Fruit fly (Drosophila melanogaster) whole organism, embryonic: ENCODE data around the gene CG10621.

Experiments used
- Ada2b ChIP-seq: fragments of 200-800 bp; sonication (Bioruptor generic); IDR thresholded peaks from 2 replicates; pipeline ENCODE4 v1.3.6; 2022; ENCODE audit warnings: missing biosample characterization, missing genetic modification characterization
- BtbVII ChIP-seq: fragments of 200-800 bp; sonication (Bioruptor generic); optimal IDR thresholded peaks from 3 replicates; lab custom pipeline; 2017; ENCODE audit warnings: missing biosample characterization, mild to moderate bottlenecking, missing genetic modification characterization
- CG10959 ChIP-seq: fragments of 200-800 bp; sonication (Bioruptor generic); IDR thresholded peaks from 2 replicates; pipeline ENCODE4 v1.3.6; 2022; ENCODE audit warnings: missing biosample characterization, missing genetic modification characterization
- CG11093 ChIP-seq: fragments of 200-800 bp; sonication (Bioruptor generic); IDR thresholded peaks from 3 replicates; pipeline ENCODE4 v1.3.6; 2022; ENCODE audit warnings: missing biosample characterization, missing genetic modification characterization
- CG11398 ChIP-seq: fragments of 200-800 bp; sonication (Bioruptor generic); optimal IDR thresholded peaks from 2 replicates; lab custom pipeline; 2016; ENCODE audit warnings: missing biosample characterization, missing genetic modification characterization
- CG12104 ChIP-seq: fragments of 200-800 bp; sonication (Bioruptor generic); optimal IDR thresholded peaks from 3 replicates; lab custom pipeline; 2016; ENCODE audit warnings: missing biosample characterization, missing genetic modification characterization
- CG12219 ChIP-seq: fragments of 200-800 bp; sonication (Bioruptor generic); optimal IDR thresholded peaks from 3 replicates; lab custom pipeline; 2018; ENCODE audit warnings: missing biosample characterization, mild to moderate bottlenecking, missing genetic modification characterization
- CG12299 ChIP-seq: fragments of 200-800 bp; sonication (Bioruptor generic); optimal IDR thresholded peaks from 2 replicates; lab custom pipeline; 2018; ENCODE audit warnings: missing biosample characterization, mild to moderate bottlenecking, missing genetic modification characterization
- CG1603 ChIP-seq: fragments of 200-800 bp; sonication (Bioruptor generic); optimal IDR thresholded peaks from 2 replicates; lab custom pipeline; 2019; ENCODE audit warnings: missing biosample characterization, mild to moderate bottlenecking, missing genetic modification characterization, moderate library complexity
- CG18262 ChIP-seq: fragments of 200-800 bp; optimal IDR thresholded peaks from 3 replicates; lab custom pipeline; 2019; ENCODE audit warnings: missing biosample characterization, mild to moderate bottlenecking, missing genetic modification characterization, moderate library complexity
- CG18599 ChIP-seq: fragments of 200-800 bp; sonication (Bioruptor generic); optimal IDR thresholded peaks from 3 replicates; lab custom pipeline; 2017; ENCODE audit warnings: missing biosample characterization, missing genetic modification characterization, mild to moderate bottlenecking, moderate library complexity, missing genetic modification reagents
- CG18764 ChIP-seq: fragments of 200-800 bp; sonication (Bioruptor generic); optimal IDR thresholded peaks from 3 replicates; lab custom pipeline; 2016; ENCODE audit warnings: missing biosample characterization, missing genetic modification characterization
- CG2678 ChIP-seq: fragments of 200-800 bp; sonication (Bioruptor generic); optimal IDR thresholded peaks from 3 replicates; lab custom pipeline; 2019; ENCODE audit warnings: missing biosample characterization, mild to moderate bottlenecking, missing genetic modification characterization, moderate library complexity
- CG34376 ChIP-seq: fragments of 200-800 bp; sonication (Bioruptor generic); optimal IDR thresholded peaks from 2 replicates; lab custom pipeline; 2018; ENCODE audit warnings: missing biosample characterization, mild to moderate bottlenecking, missing genetic modification characterization
- CG4404 ChIP-seq: fragments of 200-800 bp; sonication (Bioruptor generic); IDR thresholded peaks from 2 replicates; pipeline ENCODE4 v1.3.6; 2022; ENCODE audit warnings: missing biosample characterization, missing genetic modification characterization
- CG6272 ChIP-seq: fragments of 200-800 bp; sonication (Bioruptor generic); IDR thresholded peaks from 2 replicates; pipeline ENCODE4 v1.3.6; 2022; ENCODE audit warnings: missing biosample characterization, missing genetic modification characterization
- CG6654 ChIP-seq: fragments of 200-800 bp; sonication (Bioruptor generic); optimal IDR thresholded peaks from 2 replicates; lab custom pipeline; 2017; ENCODE audit warnings: missing biosample characterization, mild to moderate bottlenecking, missing genetic modification characterization
- CG6683 ChIP-seq: fragments of 200-800 bp; sonication (Bioruptor generic); optimal IDR thresholded peaks from 2 replicates; lab custom pipeline; 2017; ENCODE audit warnings: missing biosample characterization, mild to moderate bottlenecking, missing genetic modification characterization, missing genetic modification reagents
- CG6791 ChIP-seq: fragments of 200-800 bp; sonication (Bioruptor generic); IDR thresholded peaks from 3 replicates; pipeline ENCODE4 v1.3.6; 2022; ENCODE audit warnings: missing biosample characterization, missing genetic modification characterization; ENCODE audit not compliant: partially characterized antibody
- CG6813 ChIP-seq: fragments of 200-800 bp; sonication (Bioruptor generic); optimal IDR thresholded peaks from 2 replicates; lab custom pipeline; 2017; ENCODE audit warnings: missing biosample characterization, missing genetic modification characterization, mild to moderate bottlenecking, moderate library complexity, missing genetic modification reagents
- CG7271 ChIP-seq: fragments of 200-800 bp; sonication (Bioruptor generic); optimal IDR thresholded peaks from 2 replicates; lab custom pipeline; 2018; ENCODE audit warnings: missing biosample characterization, mild to moderate bottlenecking, missing genetic modification characterization, moderate library complexity
- CG7357 ChIP-seq: fragments of 200-800 bp; sonication (Bioruptor generic); IDR thresholded peaks from 3 replicates; pipeline ENCODE4 v1.3.6; 2022; ENCODE audit warnings: missing biosample characterization, missing genetic modification characterization
- CG8290 ChIP-seq, 3 experiments: fragments of 200-800 bp; sonication (Bioruptor generic); optimal IDR thresholded peaks; 2 replicates each; lab custom pipeline; 2016 to 2019; ENCODE audit warnings: missing biosample characterization in 3 of 3, missing genetic modification characterization in 3 of 3, mild to moderate bottlenecking in 2 of 3, moderate library complexity in 1 of 3
- CG9609 ChIP-seq: fragments of 200-800 bp; sonication (Bioruptor generic); optimal IDR thresholded peaks from 3 replicates; lab custom pipeline; 2016; ENCODE audit warnings: missing biosample characterization, missing genetic modification characterization
- Deaf1 ChIP-seq: fragments of 200-800 bp; optimal IDR thresholded peaks from 3 replicates; lab custom pipeline; 2019; ENCODE audit warnings: missing biosample characterization, mild to moderate bottlenecking, missing genetic modification characterization, moderate library complexity
- GATAe ChIP-seq: fragments of 200-800 bp; sonication (Bioruptor generic); conservative IDR thresholded peaks from 2 replicates; pipeline ENCODE4 v1.3.6; 2022; ENCODE audit warnings: missing biosample characterization, missing genetic modification characterization
- MESR4 ChIP-seq: fragments of 200-800 bp; sonication (Bioruptor generic); optimal IDR thresholded peaks from 2 replicates; lab custom pipeline; 2018; ENCODE audit warnings: missing biosample characterization, mild to moderate bottlenecking, missing genetic modification characterization, moderate library complexity
- Mad ChIP-seq: fragments of 200-800 bp; sonication (Bioruptor generic); optimal IDR thresholded peaks from 2 replicates; lab custom pipeline; 2016; ENCODE audit warnings: missing biosample characterization, missing genetic modification characterization
- Scr ChIP-seq: fragments of 200-800 bp; sonication (Bioruptor generic); IDR thresholded peaks from 2 replicates; pipeline ENCODE4 v1.3.6; 2022; ENCODE audit warnings: missing biosample characterization, missing genetic modification characterization; ENCODE audit not compliant: partially characterized antibody
- Stat92E ChIP-seq, 3 experiments: fragments of >200 bp in 2 of 3; fragments of 200-800 bp in 1 of 3; sonication (Bioruptor generic) in 1 of 3; optimal IDR thresholded peaks; 2 replicates each; lab custom pipeline; 2017 to 2019; ENCODE audit warnings: missing biosample characterization in 3 of 3, missing genetic modification characterization in 3 of 3, mild to moderate bottlenecking in 1 of 3, moderate library complexity in 1 of 3
- Xrp1 ChIP-seq: fragments of 200-800 bp; sonication (Bioruptor generic); IDR thresholded peaks from 2 replicates; pipeline ENCODE4 v1.3.6; 2022; ENCODE audit warnings: missing biosample characterization, missing genetic modification characterization
- bcd ChIP-seq: fragments of 200-800 bp; sonication (Bioruptor generic); optimal IDR thresholded peaks from 2 replicates; lab custom pipeline; 2017; ENCODE audit warnings: missing biosample characterization, mild to moderate bottlenecking, missing genetic modification characterization
- bigmax ChIP-seq: fragments of 200-800 bp; sonication (Bioruptor generic); optimal IDR thresholded peaks from 2 replicates; lab custom pipeline; 2018; ENCODE audit warnings: missing biosample characterization, mild to moderate bottlenecking, missing genetic modification characterization
- dpn ChIP-seq, 2 experiments: fragments of 200-800 bp; sonication (Bioruptor generic); optimal IDR thresholded peaks; 3 replicates each; lab custom pipeline; 2016; ENCODE audit warnings: missing biosample characterization in 2 of 2, missing genetic modification characterization in 2 of 2
- exex ChIP-seq: fragments of 200-800 bp; sonication (Bioruptor generic); optimal IDR thresholded peaks from 4 replicates; lab custom pipeline; 2018; ENCODE audit warnings: missing biosample characterization, mild to moderate bottlenecking, missing genetic modification characterization, moderate library complexity
- fd102C ChIP-seq: fragments of 200-800 bp; sonication (Bioruptor generic); optimal IDR thresholded peaks from 2 replicates; lab custom pipeline; 2018; ENCODE audit warnings: missing biosample characterization, mild to moderate bottlenecking, missing genetic modification characterization, moderate library complexity
- grau ChIP-seq: fragments of 200-800 bp; optimal IDR thresholded peaks from 3 replicates; lab custom pipeline; 2019; ENCODE audit warnings: missing biosample characterization, mild to moderate bottlenecking, missing genetic modification characterization, moderate library complexity
- h ChIP-seq: fragments of >200 bp; optimal IDR thresholded peaks from 2 replicates; lab custom pipeline; 2017
- hth ChIP-seq: fragments of >200 bp; optimal IDR thresholded peaks from 2 replicates; lab custom pipeline; 2017; ENCODE audit warnings: inconsistent platforms
- jing ChIP-seq: fragments of 200-800 bp; sonication (Bioruptor generic); optimal IDR thresholded peaks from 2 replicates; lab custom pipeline; 2018; ENCODE audit warnings: missing biosample characterization, mild to moderate bottlenecking, missing genetic modification characterization
- nerfin-1 ChIP-seq: fragments of 200-800 bp; sonication (Bioruptor generic); optimal IDR thresholded peaks from 3 replicates; lab custom pipeline; 2019; ENCODE audit warnings: missing biosample characterization, mild to moderate bottlenecking, missing genetic modification characterization, moderate library complexity
- pho ChIP-seq: fragments of 200-800 bp; sonication (Bioruptor generic); optimal IDR thresholded peaks from 2 replicates; lab custom pipeline; 2016; ENCODE audit warnings: missing biosample characterization, missing genetic modification characterization
- prd ChIP-seq, 3 experiments: fragments of >200 bp in 2 of 3; fragments of 200-800 bp in 1 of 3; sonication (Bioruptor generic) in 1 of 3; optimal IDR thresholded peaks in 2 of 3; IDR thresholded peaks in 1 of 3; 2 replicates in 2 of 3; 3 replicates in 1 of 3; pipeline versions ENCODE4 v1.3.6 to Lab custom; 2017 to 2022; ENCODE audit warnings: missing biosample characterization in 1 of 3, missing genetic modification characterization in 1 of 3
- slbo ChIP-seq: fragments of 200-800 bp; sonication (Bioruptor generic); IDR thresholded peaks from 2 replicates; pipeline ENCODE4 v1.3.6; 2022; ENCODE audit warnings: missing biosample characterization, missing genetic modification characterization
- slou ChIP-seq: fragments of 200-800 bp; sonication (Bioruptor generic); optimal IDR thresholded peaks from 3 replicates; lab custom pipeline; 2016; ENCODE audit warnings: missing biosample characterization, missing genetic modification characterization
- slp2 ChIP-seq: fragments of 200-800 bp; sonication (Bioruptor generic); optimal IDR thresholded peaks from 2 replicates; lab custom pipeline; 2016; ENCODE audit warnings: missing biosample characterization, missing genetic modification characterization
- sqz ChIP-seq: fragments of 200-800 bp; sonication (Bioruptor generic); optimal IDR thresholded peaks from 3 replicates; lab custom pipeline; 2018; ENCODE audit warnings: missing biosample characterization, mild to moderate bottlenecking, missing genetic modification characterization
- sr ChIP-seq: fragments of 200-800 bp; sonication (Bioruptor generic); IDR thresholded peaks from 3 replicates; pipeline ENCODE4 v1.3.6; 2022; ENCODE audit warnings: missing biosample characterization, missing genetic modification characterization
- tgo ChIP-seq: fragments of 200-800 bp; sonication (Bioruptor generic); IDR thresholded peaks from 3 replicates; pipeline ENCODE4 v1.3.6; 2022; ENCODE audit warnings: missing biosample characterization, missing genetic modification characterization

Gene CG10621

DNA sequence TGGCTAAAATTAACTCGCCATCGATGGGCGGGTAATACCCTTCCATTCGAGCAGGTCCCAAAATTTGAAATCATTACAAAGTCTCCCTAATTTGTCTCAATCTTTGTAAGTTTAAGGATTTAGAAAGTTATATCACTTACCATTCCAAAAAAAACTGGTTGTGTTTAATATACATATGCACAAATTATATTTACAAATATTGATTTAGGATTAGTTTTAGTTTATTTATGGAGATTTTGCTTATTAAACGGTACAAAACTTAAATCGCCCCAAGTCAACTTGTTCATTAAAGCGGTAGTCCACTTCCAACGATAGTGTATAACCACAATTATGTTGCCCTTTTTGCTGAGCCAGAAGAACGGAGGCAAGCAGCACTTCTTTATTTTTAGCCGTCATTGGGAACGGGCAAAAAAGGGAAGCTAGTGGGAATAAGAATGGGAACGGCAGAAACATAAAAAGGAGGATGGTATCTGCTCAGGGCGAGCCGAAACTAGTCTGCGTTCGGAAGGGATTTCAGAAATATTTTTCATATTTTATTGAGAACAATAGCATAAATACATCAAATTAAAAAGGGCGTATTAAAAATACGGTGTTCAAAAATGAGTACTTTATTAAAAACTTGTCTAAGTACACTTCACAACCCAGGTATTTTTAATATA is 6.0 kb downstream of the CG10621 start (continued):
- TF ChIP-seq CG7271 (tag; lab: Kevin White, UChicago) (no peak), Xrp1 (peak; percentile 80), BtbVII (GFP tag; lab: Kevin White, UChicago) (peak; percentile 31), CG6813 (peak; percentile 24), Scr (no peak), sqz (peak; percentile 35), hth (no peak), CG7357 (GFP tag; lab: Robert Waterston, UW) (peak; percentile 71), pho (peak; percentile 9), GATAe (GFP tag; lab: Robert Waterston, UW) (no peak), MESR4 (GFP tag; lab: Kevin White, UChicago) (no peak), CG4404 (GFP tag; lab: Robert Waterston, UW) (0 out of 2 replicates have a peak, but pooled peaks have one; percentile 22), CG18262 (tag; lab: Kevin White, UChicago) (peak; percentile 91), CG9609 (peak; percentile 15), CG2678 (tag; lab: Kevin White, UChicago) (peak; percentile 83), CG6683 (GFP tag; lab: Kevin White, UChicago) (peak; percentile 19), slbo (GFP tag; lab: Robert Waterston, UW) (0 out of 2 replicates have a peak, but pooled peaks have one; percentile 22), CG1603 (peak; percentile 57), bcd (GFP tag; lab: Kevin White, UChicago) (peak; percentile 46), CG6654 (GFP tag; lab: Kevin White, UChicago) (no peak), dpn (GFP tag; optimal IDR thresholded peaks at IDR 0.05; lab: Kevin White, UChicago) (peak; percentile 24 to 77), CG34376 (GFP tag; lab: Kevin White, UChicago) (no peak), Stat92E (GFP tag; optimal IDR thresholded peaks at IDR 0.05; lab: Kevin White, UChicago) (peak in 1 of 3 experiments; percentile 46), CG11093 (GFP tag; lab: Robert Waterston, UW) (0 out of 3 replicates have a peak, but pooled peaks have one; percentile 27), exex (no peak), CG18764 (GFP tag; lab: Kevin White, UChicago) (peak; percentile 18), fd102C (GFP tag; lab: Kevin White, UChicago) (no peak), CG12219 (peak; percentile 70), sr (no peak), Mad (peak; percentile 29), prd (optimal IDR thresholded peaks at IDR 0.05; lab: Kevin White, UChicago) (no peak), prd (GFP tag; IDR thresholded peaks at IDR 0.05; lab: Robert Waterston, UW) (peak; percentile 63; the same call in 2 of the 3 replicates), CG11398 (GFP tag; lab: Kevin White, UChicago) (no peak), slou (GFP tag; lab: Kevin White, UChicago) (no peak), CG18599 (peak; percentile 50), CG8290 (GFP tag; optimal IDR thresholded peaks at IDR 0.05; lab: Kevin White, UChicago) (no peak), CG8290 (tag; optimal IDR thresholded peaks at IDR 0.05; lab: Kevin White, UChicago) (no peak), CG10959 (no peak), CG6272 (GFP tag; lab: Robert Waterston, UW) (no peak), bigmax (GFP tag; lab: Kevin White, UChicago) (no peak), h (no peak), tgo (GFP tag; lab: Robert Waterston, UW) (no peak), slp2 (GFP tag; lab: Kevin White, UChicago) (peak; percentile 55), Deaf1 (tag; lab: Kevin White, UChicago) (no peak), Ada2b (GFP tag; lab: Robert Waterston, UW) (no peak), CG12104 (GFP tag; lab: Kevin White, UChicago) (no peak), CG6791 (GFP tag; lab: Robert Waterston, UW) (no peak), grau (tag; lab: Kevin White, UChicago) (peak; percentile 81), jing (GFP tag; lab: Kevin White, UChicago) (peak; percentile 25), CG12299 (tag; lab: Kevin White, UChicago) (peak; percentile 34), nerfin-1 (peak; percentile 52)
